Fruit fly (Drosophila melanogaster) whole organism, embryonic: ENCODE measurements around the gene shams.
A peak's percentile ranks its signal among the peaks of the same experiment; 100 is the strongest.

Source experiments
- Abd-B ChIP-seq: fragments of 200-800 bp; sonication (Bioruptor generic); optimal IDR thresholded peaks from 2 replicates; lab custom pipeline; 2018; ENCODE audit warnings: missing biosample characterization, mild to moderate bottlenecking, missing genetic modification characterization, moderate library complexity
- Atf6 ChIP-seq: fragments of 200-800 bp; sonication (Bioruptor generic); IDR thresholded peaks from 2 replicates; pipeline ENCODE4 v1.3.6; 2022; ENCODE audit warnings: missing biosample characterization, missing genetic modification characterization
- B-H2 ChIP-seq: fragments of 200-800 bp; sonication (Bioruptor generic); optimal IDR thresholded peaks from 2 replicates; lab custom pipeline; 2018; ENCODE audit warnings: missing biosample characterization, mild to moderate bottlenecking, missing genetic modification characterization
- Blimp-1 ChIP-seq: fragments of 200-800 bp; sonication (Bioruptor generic); optimal IDR thresholded peaks from 3 replicates; lab custom pipeline; 2018; ENCODE audit warnings: missing biosample characterization, missing genetic modification characterization, mild to moderate bottlenecking, moderate library complexity, missing genetic modification reagents
- CG11093 ChIP-seq: fragments of 200-800 bp; sonication (Bioruptor generic); IDR thresholded peaks from 3 replicates; pipeline ENCODE4 v1.3.6; 2022; ENCODE audit warnings: missing biosample characterization, missing genetic modification characterization
- CG11560 ChIP-seq: fragments of 200-800 bp; sonication (Bioruptor generic); IDR thresholded peaks from 3 replicates; pipeline ENCODE4 v1.3.6; 2022; ENCODE audit warnings: missing biosample characterization, missing genetic modification characterization
- CG12104 ChIP-seq: fragments of 200-800 bp; sonication (Bioruptor generic); optimal IDR thresholded peaks from 3 replicates; lab custom pipeline; 2016; ENCODE audit warnings: missing biosample characterization, missing genetic modification characterization
- CG12155 ChIP-seq: fragments of 200-800 bp; sonication (Bioruptor generic); optimal IDR thresholded peaks from 3 replicates; lab custom pipeline; 2016; ENCODE audit warnings: missing biosample characterization, missing genetic modification characterization
- CG16815 ChIP-seq: fragments of 200-800 bp; sonication (Bioruptor generic); optimal IDR thresholded peaks from 3 replicates; lab custom pipeline; 2017; ENCODE audit warnings: missing biosample characterization, mild to moderate bottlenecking, missing genetic modification characterization
- CG17359 ChIP-seq: fragments of 200-800 bp; sonication (Bioruptor generic); optimal IDR thresholded peaks from 3 replicates; lab custom pipeline; 2018; ENCODE audit warnings: missing biosample characterization, mild to moderate bottlenecking, missing genetic modification characterization, moderate library complexity
- CG17385 ChIP-seq: fragments of 200-800 bp; sonication (Bioruptor generic); optimal IDR thresholded peaks from 3 replicates; lab custom pipeline; 2018; ENCODE audit warnings: missing biosample characterization, mild to moderate bottlenecking, missing genetic modification characterization
- CG18011 ChIP-seq: fragments of 200-800 bp; sonication (Bioruptor generic); optimal IDR thresholded peaks from 2 replicates; lab custom pipeline; 2017; ENCODE audit warnings: missing biosample characterization, missing genetic modification characterization, mild to moderate bottlenecking, moderate library complexity, missing genotype
- CG18764 ChIP-seq: fragments of 200-800 bp; sonication (Bioruptor generic); optimal IDR thresholded peaks from 3 replicates; lab custom pipeline; 2016; ENCODE audit warnings: missing biosample characterization, missing genetic modification characterization
- CG2120 ChIP-seq: fragments of 200-800 bp; sonication (Bioruptor generic); optimal IDR thresholded peaks from 3 replicates; lab custom pipeline; 2016; ENCODE audit warnings: missing biosample characterization, missing genetic modification characterization
- CG2678 ChIP-seq: fragments of 200-800 bp; sonication (Bioruptor generic); optimal IDR thresholded peaks from 3 replicates; lab custom pipeline; 2019; ENCODE audit warnings: missing biosample characterization, mild to moderate bottlenecking, missing genetic modification characterization, moderate library complexity
- CG3838 ChIP-seq: fragments of 200-800 bp; sonication (Bioruptor generic); optimal IDR thresholded peaks from 3 replicates; lab custom pipeline; 2016; ENCODE audit warnings: missing biosample characterization, missing genetic modification characterization
- CG4328 ChIP-seq: fragments of 200-800 bp; sonication (Bioruptor generic); optimal IDR thresholded peaks from 3 replicates; lab custom pipeline; 2017; ENCODE audit warnings: missing biosample characterization, missing genetic modification reagents, missing genetic modification characterization
- CG4730 ChIP-seq: fragments of 200-800 bp; sonication (Bioruptor generic); IDR thresholded peaks from 2 replicates; pipeline ENCODE4 v1.3.6; 2022; ENCODE audit warnings: missing biosample characterization, missing genetic modification characterization
- CG4820 ChIP-seq: fragments of 200-800 bp; sonication (Bioruptor generic); optimal IDR thresholded peaks from 3 replicates; lab custom pipeline; 2016; ENCODE audit warnings: missing biosample characterization, missing genetic modification characterization
- CG7928 ChIP-seq: fragments of 200-800 bp; sonication (Bioruptor generic); optimal IDR thresholded peaks from 2 replicates; lab custom pipeline; 2017; ENCODE audit warnings: missing biosample characterization, mild to moderate bottlenecking, missing genetic modification characterization
- CoRest ChIP-seq: fragments of 200-800 bp; sonication (Bioruptor generic); optimal IDR thresholded peaks from 3 replicates; lab custom pipeline; 2018; ENCODE audit warnings: missing biosample characterization, mild to moderate bottlenecking, missing genetic modification characterization, moderate library complexity
- Doc2 ChIP-seq: fragments of 200-800 bp; sonication (Bioruptor generic); IDR thresholded peaks from 2 replicates; pipeline ENCODE4 v1.3.6; 2022; ENCODE audit warnings: missing biosample characterization, missing genetic modification characterization
- Fer1 ChIP-seq: fragments of 200-800 bp; sonication (Bioruptor generic); optimal IDR thresholded peaks from 2 replicates; lab custom pipeline; 2017; ENCODE audit warnings: missing biosample characterization, mild to moderate bottlenecking, missing genetic modification characterization
- Meics ChIP-seq: fragments of 200-800 bp; sonication (Bioruptor generic); optimal IDR thresholded peaks from 2 replicates; lab custom pipeline; 2017; ENCODE audit warnings: missing biosample characterization, mild to moderate bottlenecking, missing genetic modification characterization
- Taf1 ChIP-seq: fragments of 200-800 bp; sonication (Bioruptor generic); IDR thresholded peaks from 2 replicates; pipeline ENCODE4 v1.3.6; 2022; ENCODE audit warnings: missing biosample characterization, missing genetic modification characterization
- al ChIP-seq: fragments of 200-800 bp; sonication (Bioruptor generic); IDR thresholded peaks from 2 replicates; pipeline ENCODE4 v1.3.6; 2022; ENCODE audit warnings: missing biosample characterization, missing genetic modification characterization
- bbx ChIP-seq: fragments of 200-800 bp; sonication (Bioruptor generic); IDR thresholded peaks from 2 replicates; pipeline ENCODE4 v1.3.6; 2022; ENCODE audit warnings: missing biosample characterization, missing genetic modification characterization; ENCODE audit not compliant: partially characterized antibody
- bigmax ChIP-seq: fragments of 200-800 bp; sonication (Bioruptor generic); optimal IDR thresholded peaks from 2 replicates; lab custom pipeline; 2018; ENCODE audit warnings: missing biosample characterization, mild to moderate bottlenecking, missing genetic modification characterization
- br ChIP-seq: fragments of >200 bp; optimal IDR thresholded peaks from 2 replicates; lab custom pipeline; 2017
- bsh ChIP-seq, 2 experiments: fragments of 200-800 bp; sonication (Bioruptor generic); optimal IDR thresholded peaks; 2 replicates each; lab custom pipeline; 2017 to 2018; ENCODE audit warnings: mild to moderate bottlenecking in 2 of 2, missing biosample characterization in 2 of 2, missing genetic modification characterization in 2 of 2, moderate library complexity in 1 of 2
- btn ChIP-seq: fragments of 200-800 bp; sonication (Bioruptor generic); optimal IDR thresholded peaks from 2 replicates; lab custom pipeline; 2016; ENCODE audit warnings: missing biosample characterization, missing genetic modification characterization
- chif ChIP-seq, 2 experiments: fragments of 200-800 bp; sonication (Bioruptor generic); optimal IDR thresholded peaks; 3 replicates each; lab custom pipeline; 2016; ENCODE audit warnings: missing biosample characterization in 2 of 2, missing genetic modification characterization in 2 of 2
- chn ChIP-seq: fragments of 200-800 bp; sonication (Bioruptor generic); optimal IDR thresholded peaks from 2 replicates; lab custom pipeline; 2016; ENCODE audit warnings: missing biosample characterization, missing genetic modification characterization
- danr ChIP-seq: fragments of 200-800 bp; sonication (Bioruptor generic); IDR thresholded peaks from 2 replicates; pipeline ENCODE4 v1.3.6; 2022; ENCODE audit warnings: missing biosample characterization, missing genetic modification characterization
- dati ChIP-seq: fragments of 200-800 bp; sonication (Bioruptor generic); IDR thresholded peaks from 2 replicates; pipeline ENCODE4 v1.3.6; 2022; ENCODE audit warnings: missing biosample characterization, missing genetic modification characterization
- emc ChIP-seq: fragments of 200-800 bp; sonication (Bioruptor generic); optimal IDR thresholded peaks from 2 replicates; lab custom pipeline; 2016; ENCODE audit warnings: missing biosample characterization, missing genetic modification characterization
- fd102C ChIP-seq: fragments of 200-800 bp; sonication (Bioruptor generic); optimal IDR thresholded peaks from 2 replicates; lab custom pipeline; 2018; ENCODE audit warnings: missing biosample characterization, mild to moderate bottlenecking, missing genetic modification characterization, moderate library complexity
- gcm ChIP-seq: fragments of 200-800 bp; sonication (Bioruptor generic); optimal IDR thresholded peaks from 2 replicates; lab custom pipeline; 2019; ENCODE audit warnings: missing biosample characterization, mild to moderate bottlenecking, missing genetic modification characterization, moderate library complexity
- gem ChIP-seq: fragments of 200-800 bp; sonication (Bioruptor generic); optimal IDR thresholded peaks from 2 replicates; lab custom pipeline; 2019; ENCODE audit warnings: missing biosample characterization, mild to moderate bottlenecking, missing genetic modification characterization, moderate library complexity
- gfzf ChIP-seq: fragments of 200-800 bp; sonication (Bioruptor generic); optimal IDR thresholded peaks from 2 replicates; lab custom pipeline; 2016; ENCODE audit warnings: missing biosample characterization, mild to moderate bottlenecking, missing genetic modification characterization, moderate library complexity
- hbn ChIP-seq: fragments of 200-800 bp; sonication (Bioruptor generic); IDR thresholded peaks from 2 replicates; pipeline ENCODE4 v1.3.6; 2022; ENCODE audit warnings: missing biosample characterization, missing genetic modification characterization; ENCODE audit not compliant: partially characterized antibody
- oc ChIP-seq: fragments of 200-800 bp; sonication (Bioruptor generic); optimal IDR thresholded peaks from 2 replicates; lab custom pipeline; 2018; ENCODE audit warnings: missing biosample characterization, mild to moderate bottlenecking, missing genetic modification characterization, moderate library complexity
- peb ChIP-seq: fragments of 200-800 bp; sonication (Bioruptor generic); IDR thresholded peaks from 2 replicates; pipeline ENCODE4 v1.3.6; 2022; ENCODE audit warnings: missing biosample characterization, missing genetic modification characterization
- pnt ChIP-seq: fragments of 200-800 bp; sonication (Bioruptor generic); optimal IDR thresholded peaks from 3 replicates; lab custom pipeline; 2016; ENCODE audit warnings: missing biosample characterization, missing genetic modification characterization
- sd ChIP-seq: fragments of 200-800 bp; sonication (Bioruptor generic); optimal IDR thresholded peaks from 3 replicates; lab custom pipeline; 2018; ENCODE audit warnings: missing biosample characterization, mild to moderate bottlenecking, missing genetic modification characterization, moderate library complexity
- stwl ChIP-seq: fragments of 200-800 bp; sonication (Bioruptor generic); optimal IDR thresholded peaks from 3 replicates; lab custom pipeline; 2018; ENCODE audit warnings: missing biosample characterization, mild to moderate bottlenecking, missing genetic modification characterization, moderate library complexity
- tll ChIP-seq, 2 experiments: fragments of 200-800 bp in 1 of 2; fragments of >200 bp in 1 of 2; sonication (Bioruptor generic) in 1 of 2; optimal IDR thresholded peaks; 2 replicates each; lab custom pipeline; 2017 to 2019; ENCODE audit warnings: missing biosample characterization in 2 of 2, missing genetic modification characterization in 2 of 2, mild to moderate bottlenecking in 1 of 2, moderate library complexity in 1 of 2
- usp ChIP-seq: fragments of >200 bp; optimal IDR thresholded peaks from 2 replicates; lab custom pipeline; 2017; ENCODE audit warnings: missing biosample characterization, missing genetic modification characterization
- zfh2 ChIP-seq: fragments of 200-800 bp; sonication (Bioruptor generic); optimal IDR thresholded peaks from 2 replicates; lab custom pipeline; 2016; ENCODE audit warnings: missing biosample characterization, missing genetic modification characterization

The shams gene

DNA sequence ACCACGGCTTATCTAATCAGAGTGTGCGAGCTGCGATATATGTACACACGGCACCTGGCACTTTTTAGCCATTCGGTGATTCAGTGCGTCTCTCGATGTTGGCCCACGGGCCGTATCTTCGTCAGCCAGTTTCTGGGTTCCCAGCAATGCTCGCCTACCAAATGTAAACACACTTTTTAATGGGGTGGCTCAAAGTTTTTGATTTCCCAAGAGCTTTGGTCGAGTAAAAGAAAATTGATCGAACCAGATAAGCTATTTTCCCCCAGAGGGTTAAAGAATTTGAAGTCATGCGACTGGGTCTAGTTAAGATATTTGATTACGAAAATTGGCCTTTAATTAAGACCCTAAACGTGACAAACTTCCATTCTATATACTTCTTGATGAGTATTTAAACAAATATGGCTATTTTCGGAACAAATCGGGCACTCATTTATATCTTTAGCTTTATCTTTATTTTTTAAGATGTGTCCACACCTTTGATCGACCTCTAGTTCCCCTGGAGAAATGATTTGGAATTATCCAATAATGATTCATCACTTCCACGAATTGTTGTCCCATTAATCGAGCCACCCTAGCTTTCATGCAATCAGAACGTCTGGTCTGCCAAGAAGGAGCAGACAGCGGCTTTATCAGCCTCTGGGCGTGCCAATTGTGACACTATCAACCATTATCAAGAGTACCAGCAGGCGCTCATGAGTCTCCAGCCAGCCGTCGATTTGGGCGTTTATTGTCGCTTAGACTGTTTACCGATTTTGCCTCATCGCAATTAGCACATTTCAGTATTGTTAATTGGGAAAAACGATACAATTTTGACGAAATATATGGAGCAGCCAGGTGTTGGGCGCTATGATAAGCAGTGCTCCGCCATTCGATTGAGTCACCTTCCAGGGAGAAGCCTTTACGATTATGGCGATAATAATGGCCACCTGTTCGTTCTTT is 46.9 kb downstream of the shams start (continued):
- TF ChIP-seq CG17359: no peak
- no peak for TF ChIP-seq Abd-B (GFP tag; lab: Kevin White, UChicago)
- TF ChIP-seq zfh2 (GFP tag; lab: Kevin White, UChicago): peak; percentile 10
- peak; percentile 75 for TF ChIP-seq Meics (GFP tag; lab: Kevin White, UChicago)
- TF ChIP-seq tll (GFP tag; optimal IDR thresholded peaks at IDR 0.05; lab: Kevin White, UChicago): no peak
- no peak for TF ChIP-seq CG18764 (GFP tag; lab: Kevin White, UChicago)
- no peak for TF ChIP-seq CG4730 (GFP tag; lab: Robert Waterston, UW)
- TF ChIP-seq CG4820: no peak
- peak; percentile 23 for TF ChIP-seq CG4328 (GFP tag; lab: Kevin White, UChicago)
- TF ChIP-seq CG2678: no peak
- no peak for TF ChIP-seq CG3838 (GFP tag; lab: Kevin White, UChicago)
- TF ChIP-seq gcm (GFP tag; lab: Kevin White, UChicago): no peak
- no peak for TF ChIP-seq CG11560
- TF ChIP-seq Atf6 (GFP tag; lab: Robert Waterston, UW): peak; percentile 32; the same call in 1 of the 2 replicates
- 0 out of 2 replicates have a peak, but pooled peaks have one; percentile 14 for TF ChIP-seq al (GFP tag; lab: Robert Waterston, UW)
- TF ChIP-seq peb (GFP tag; lab: Robert Waterston, UW): no peak
- TF ChIP-seq hbn (GFP tag; lab: Robert Waterston, UW): no peak
- peak; percentile 24 for TF ChIP-seq CG12104 (GFP tag; lab: Kevin White, UChicago)
- no peak for TF ChIP-seq gfzf
- no peak for TF ChIP-seq pnt (GFP tag; lab: Kevin White, UChicago)
- no peak for TF ChIP-seq Blimp-1 (GFP tag; lab: Kevin White, UChicago)
- no peak for TF ChIP-seq CG11093 (GFP tag; lab: Robert Waterston, UW)
- TF ChIP-seq bigmax: no peak
- no peak for TF ChIP-seq CG16815
- no peak for TF ChIP-seq fd102C (GFP tag; lab: Kevin White, UChicago)
- TF ChIP-seq usp (GFP tag; lab: Kevin White, UChicago): no peak
- no peak for TF ChIP-seq danr (GFP tag; lab: Robert Waterston, UW)
- peak; percentile 57 for TF ChIP-seq CG17385 (GFP tag; lab: Kevin White, UChicago)
- no peak for TF ChIP-seq CG7928
- TF ChIP-seq stwl (tag; lab: Kevin White, UChicago): no peak
- no peak for TF ChIP-seq btn (GFP tag; lab: Kevin White, UChicago)
- no peak for TF ChIP-seq br
- peak; percentile 41 for TF ChIP-seq Fer1 (GFP tag; lab: Kevin White, UChicago)
- TF ChIP-seq dati: no peak
- TF ChIP-seq B-H2 (GFP tag; lab: Kevin White, UChicago): peak; percentile 29
- TF ChIP-seq Taf1 (GFP tag; lab: Robert Waterston, UW): no peak
- TF ChIP-seq CG18011 (GFP tag; lab: Kevin White, UChicago): peak; percentile 12
- TF ChIP-seq CoRest (tag; lab: Kevin White, UChicago): no peak
- no peak for TF ChIP-seq chn (GFP tag; lab: Kevin White, UChicago)
- peak; percentile 72 for TF ChIP-seq sd (tag; lab: Kevin White, UChicago)
- TF ChIP-seq CG2120 (GFP tag; lab: Kevin White, UChicago): peak; percentile 75
- no peak for TF ChIP-seq Doc2 (GFP tag; lab: Robert Waterston, UW)
- no peak for TF ChIP-seq bbx (GFP tag; lab: Robert Waterston, UW)
- no peak for TF ChIP-seq bsh (GFP tag; optimal IDR thresholded peaks at IDR 0.05; lab: Kevin White, UChicago)
- TF ChIP-seq oc (tag; lab: Kevin White, UChicago): no peak
- TF ChIP-seq CG12155 (GFP tag; lab: Kevin White, UChicago): peak; percentile 28
- TF ChIP-seq gem: no peak
- TF ChIP-seq chif (GFP tag; optimal IDR thresholded peaks at IDR 0.05; lab: Kevin White, UChicago): no peak
- no peak for TF ChIP-seq emc (GFP tag; lab: Kevin White, UChicago)
